Worm (Caenorhabditis elegans) whole organism, midembryonic: Measurements from ENCODE around the gene gsp-2.

Experiments used
- T22C8.4 ChIP-seq: fragments of 200-800 bp; sonication (Bioruptor generic); IDR thresholded peaks from 2 replicates; pipeline ENCODE4 v1.3.6; 2022; ENCODE audit warnings: missing genetic modification characterization, missing compliant biosample characterization
- cog-1 ChIP-seq: sonication (generic microtip); optimal IDR thresholded peaks from 2 replicates; lab custom pipeline; 2016; ENCODE audit warnings: missing genetic modification characterization, missing compliant biosample characterization
- flt-1 ChIP-seq: fragments of 200-800 bp; sonication (Bioruptor generic); IDR thresholded peaks from 2 replicates; pipeline ENCODE4 v1.3.6; 2022; ENCODE audit warnings: missing genetic modification characterization, missing compliant biosample characterization
- klf-2 ChIP-seq: fragments of 200-800 bp; sonication (Bioruptor generic); conservative IDR thresholded peaks from 2 replicates; pipeline ENCODE4 v1.3.6; 2022; ENCODE audit warnings: missing genetic modification reagents, missing genetic modification characterization, missing compliant biosample characterization
- med-1 ChIP-seq: sonication (generic microtip); optimal IDR thresholded peaks from 2 replicates; lab custom pipeline; 2017; ENCODE audit warnings: missing genetic modification characterization, mild to moderate bottlenecking, missing compliant biosample characterization, antibody characterized with exemption, missing genetic modification reagents; ENCODE audit not compliant: insufficient read depth
- ref-1 ChIP-seq: fragments of 200-800 bp; sonication (Bioruptor generic); conservative IDR thresholded peaks from 2 replicates; pipeline ENCODE4 v1.3.6; 2022; ENCODE audit warnings: missing genetic modification reagents, missing genetic modification characterization, missing compliant biosample characterization
- tab-1 ChIP-seq: fragments of 200-800 bp; sonication (Bioruptor generic); IDR thresholded peaks from 2 replicates; pipeline ENCODE4 v1.3.6; 2022; ENCODE audit warnings: missing genetic modification characterization, missing compliant biosample characterization
- ztf-23 ChIP-seq: fragments of 200-800 bp; sonication (Bioruptor generic); IDR thresholded peaks from 2 replicates; pipeline ENCODE4 v1.3.6; 2022; ENCODE audit warnings: missing genetic modification reagents, missing genetic modification characterization, missing compliant biosample characterization
- ztf-29 ChIP-seq: fragments of 200-800 bp; sonication (Bioruptor generic); IDR thresholded peaks from 2 replicates; pipeline ENCODE4 v1.3.6; 2022; ENCODE audit warnings: missing genetic modification reagents, missing genetic modification characterization, missing compliant biosample characterization

Gene gsp-2

DNA sequence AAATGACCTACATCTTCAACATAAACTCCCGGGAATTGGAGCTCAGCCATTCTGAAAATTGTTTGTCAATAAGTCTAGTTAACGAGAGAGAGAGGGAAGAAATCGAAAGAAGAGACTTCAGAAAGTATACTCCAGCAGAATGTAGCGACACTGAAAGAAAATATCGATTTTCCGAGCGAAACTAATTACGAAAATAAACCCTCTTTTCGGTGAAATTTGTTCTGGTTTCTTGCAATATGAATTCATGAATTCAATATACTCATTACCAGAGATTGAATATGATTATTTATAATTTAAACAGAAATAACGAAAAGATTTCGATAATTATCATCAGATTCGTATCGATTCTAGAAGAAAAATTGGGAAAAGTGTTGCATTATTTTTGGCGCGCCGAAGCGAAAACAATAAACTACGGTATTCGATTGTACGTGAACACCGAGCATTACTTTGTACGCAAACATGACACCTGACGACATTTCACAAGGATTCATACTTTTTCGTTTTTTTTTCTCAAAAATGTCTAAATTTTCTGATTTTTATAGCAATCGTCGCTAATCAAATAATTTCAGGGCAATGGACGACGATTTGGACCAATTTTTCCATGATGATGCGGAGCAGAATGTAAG is 45.3 kb downstream of the gsp-2 start, which contains the start of the genes hmg-4 and T20B12.3:
hmg-4 (minus strand) TSS at position 51 of the 626 bp plus-strand sequence.
T20B12.3 (plus strand) TSS at position 570 of the 626 bp plus-strand sequence.
- TF ChIP-seq flt-1 (GFP tag; lab: Robert Waterston, UW) (no peak), cog-1 (no peak), tab-1 (GFP tag; lab: Robert Waterston, UW) (no peak)

DNA sequence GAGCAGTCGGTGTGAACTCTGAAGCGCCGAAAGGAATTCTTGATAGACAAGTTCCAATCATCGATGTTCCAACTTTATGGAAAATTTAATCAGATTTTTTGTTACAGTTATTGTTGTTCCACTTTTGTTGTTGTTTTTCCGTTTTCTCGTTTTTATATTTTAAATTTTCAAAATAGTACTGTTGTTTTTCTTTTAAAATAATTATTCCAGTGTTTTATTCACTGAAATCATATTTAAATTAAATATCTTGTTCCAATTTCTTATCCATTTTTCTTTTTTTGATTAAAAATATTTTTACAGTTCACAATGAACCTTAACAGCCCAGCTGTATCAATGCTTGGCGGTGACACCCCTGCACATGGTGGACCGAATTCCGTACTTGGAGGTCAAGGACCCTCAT is 47.3 kb downstream of the gsp-2 start, which contains the start of gene tbp-1:
tbp-1 (plus strand) TSS at position 301 of the 400 bp plus-strand sequence.
- TF ChIP-seq ref-1 (GFP tag; lab: Robert Waterston, UW) (no peak), ztf-29 (GFP tag; lab: Robert Waterston, UW) (no peak), cog-1 (no peak), klf-2 (no peak), med-1 (GFP tag; lab: Kevin White, UChicago) (no peak), T22C8.4 (no peak), tab-1 (GFP tag; lab: Robert Waterston, UW) (no peak), ztf-23 (GFP tag; lab: Robert Waterston, UW) (no peak), flt-1 (GFP tag; lab: Robert Waterston, UW) (no peak)

DNA sequence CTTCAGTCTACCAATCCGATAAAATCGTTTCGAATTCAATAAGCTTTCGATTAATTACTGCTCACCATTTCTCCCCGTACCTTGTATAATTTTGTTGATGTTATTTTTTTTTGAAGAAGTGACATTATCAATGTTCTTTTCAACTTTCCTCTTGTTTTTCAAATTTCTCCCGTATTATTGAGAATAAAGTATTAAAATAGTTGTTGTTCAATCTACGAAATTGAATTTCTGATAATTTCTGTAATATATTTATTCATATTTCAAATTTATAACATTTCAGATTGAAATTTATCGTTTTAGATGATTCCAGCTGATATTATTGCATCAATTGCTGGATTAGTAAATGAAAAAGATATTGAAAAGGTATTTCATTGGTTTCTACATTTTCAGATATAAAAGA is 49.5 kb downstream of the gsp-2 start, which contains the start of gene trd-1:
trd-1 (plus strand) TSS at position 301 of the 400 bp plus-strand sequence.
- no peak for TF ChIP-seq flt-1 (GFP tag; lab: Robert Waterston, UW)
- no peak for TF ChIP-seq ztf-23 (GFP tag; lab: Robert Waterston, UW)
- no peak for TF ChIP-seq klf-2
- no peak for TF ChIP-seq ztf-29 (GFP tag; lab: Robert Waterston, UW)
- no peak for TF ChIP-seq med-1 (GFP tag; lab: Kevin White, UChicago)
- no peak for TF ChIP-seq tab-1 (GFP tag; lab: Robert Waterston, UW)
- no peak for TF ChIP-seq cog-1

DNA sequence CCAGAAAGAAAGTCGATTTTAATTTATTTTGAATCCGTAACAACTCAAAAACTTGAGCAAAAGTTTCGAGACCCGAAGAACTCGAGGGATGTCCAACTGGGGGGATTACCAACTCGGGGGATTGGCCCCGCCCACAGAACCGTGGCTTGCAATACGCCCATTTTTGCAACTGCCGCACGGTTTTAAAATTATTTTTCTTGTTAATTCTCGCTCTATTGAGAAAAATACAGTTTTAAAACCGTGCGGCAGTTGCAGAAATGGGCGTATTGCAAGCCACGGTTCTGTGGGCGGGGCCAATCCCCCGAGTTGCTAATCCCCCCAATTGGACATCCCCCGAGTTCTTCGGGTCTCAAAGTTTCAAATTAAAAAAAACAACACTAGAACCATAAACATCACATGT is 50.2 kb downstream of the gsp-2 start:
- 0 out of 2 replicates have a peak, but pooled peaks have one; percentile 37 for TF ChIP-seq ztf-23 (GFP tag; lab: Robert Waterston, UW)
- TF ChIP-seq flt-1 (GFP tag; lab: Robert Waterston, UW): 0 out of 2 replicates have a peak, but pooled peaks have one; percentile 50

DNA sequence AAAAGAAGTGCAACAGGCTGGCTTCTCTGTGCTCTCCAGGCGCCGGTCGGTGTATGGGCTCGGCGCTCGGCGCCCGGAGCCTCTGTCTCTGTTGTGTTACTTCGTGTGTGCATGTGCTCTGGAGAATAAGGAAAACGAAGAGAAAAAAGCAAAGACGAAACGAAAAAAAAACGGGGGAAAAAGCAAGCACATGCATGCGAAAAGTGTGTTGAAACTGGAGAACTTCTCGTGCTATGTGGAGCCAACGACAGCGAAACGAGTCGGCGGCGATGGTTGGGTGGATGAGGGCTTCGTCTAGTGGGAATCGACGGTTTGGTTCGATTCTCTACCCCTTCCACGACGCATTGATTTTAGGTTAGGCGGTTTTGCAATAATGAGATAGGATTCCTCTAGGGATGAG is 51.0 kb downstream of the gsp-2 start:
- 0 out of 2 replicates have a peak, but pooled peaks have one; percentile 33 for TF ChIP-seq ztf-23 (GFP tag; lab: Robert Waterston, UW)
- no peak for TF ChIP-seq klf-2
